Worm (Caenorhabditis elegans) whole organism, early embryonic: ENCODE measurements around the gene slc-36.1.

Experiments
- F13C5.2 ChIP-seq: sonication (generic microtip); optimal IDR thresholded peaks from 2 replicates; lab custom pipeline; 2017; ENCODE audit warnings: mild to moderate bottlenecking, missing genetic modification characterization, inconsistent platforms, missing compliant biosample characterization
- aly-1 ChIP-seq: sonication (generic microtip); optimal IDR thresholded peaks from 2 replicates; lab custom pipeline; 2016; ENCODE audit warnings: missing genetic modification characterization, missing compliant biosample characterization
- hmg-4 ChIP-seq: fragments of 200-800 bp; sonication (Bioruptor generic); optimal IDR thresholded peaks from 2 replicates; lab custom pipeline; 2018; ENCODE audit warnings: mild to moderate bottlenecking, missing genetic modification characterization, missing compliant biosample characterization
- tbx-37 ChIP-seq: fragments of 200-800 bp; sonication (Bioruptor generic); conservative IDR thresholded peaks from 2 replicates; pipeline ENCODE4 v1.3.6; 2022; ENCODE audit warnings: missing genetic modification reagents, missing genetic modification characterization, missing compliant biosample characterization

slc-36.1 gene

DNA sequence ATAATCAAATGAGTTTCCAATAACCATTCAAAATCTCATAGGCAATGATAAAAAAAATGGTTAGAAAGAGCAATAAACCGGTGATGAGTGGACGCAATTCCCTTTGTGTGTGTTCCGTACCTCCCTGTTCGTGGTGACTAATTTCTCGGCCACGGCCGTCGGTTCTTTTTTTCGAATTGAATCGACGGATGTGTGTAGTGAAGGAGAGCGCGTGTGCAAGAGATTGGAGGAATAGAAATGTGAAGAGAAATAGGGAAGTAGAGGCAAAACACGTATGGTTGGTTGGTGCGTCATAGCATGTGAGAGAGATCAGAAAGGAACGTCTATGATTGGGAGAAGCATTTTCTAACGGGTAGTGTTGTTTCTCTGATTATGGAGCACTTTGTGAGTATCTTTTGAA is 52.5 kb downstream of the slc-36.1 start:
- peak; percentile 19; the same call in 1 of the 2 replicates for TF ChIP-seq tbx-37 (GFP tag; lab: Robert Waterston, UW)
- peak; percentile 25 for TF ChIP-seq F13C5.2 (tag; lab: Kevin White, UChicago)
- TF ChIP-seq hmg-4 (GFP tag; lab: Kevin White, UChicago), result peak; percentile 50
- TF ChIP-seq aly-1 (tag; lab: Kevin White, UChicago), result no peak
